Fruit fly (Drosophila melanogaster): Measurements from ENCODE around the gene CG17249.

- TF ChIP-seq cnc (optimal IDR thresholded peaks at IDR 0.05) (no peak), CG11617 (GFP tag; optimal IDR thresholded peaks at IDR 0.05) (peak; percentile 65), Crg-1 (GFP tag; optimal IDR thresholded peaks at IDR 0.05) (peak; percentile 65), CG7101 (tag; optimal IDR thresholded peaks at IDR 0.05) (peak; percentile 78), cic (GFP tag; optimal IDR thresholded peaks at IDR 0.05) (no peak), kay (GFP tag; ENCODE audit: borderline replicate concordance) (no peak), Mnt (GFP tag; optimal IDR thresholded peaks at IDR 0.05) (peak; percentile 59), CG14711 (tag; optimal IDR thresholded peaks at IDR 0.05) (peak; percentile 73), CG33017 (tag; optimal IDR thresholded peaks at IDR 0.05) (peak; percentile 65), toe (GFP tag; optimal IDR thresholded peaks at IDR 0.05) (peak; percentile 90), Clk (GFP tag; optimal IDR thresholded peaks at IDR 0.05) (peak; percentile 68), ovo (GFP tag; optimal IDR thresholded peaks at IDR 0.05) (peak; percentile 58), CG1620 (GFP tag; optimal IDR thresholded peaks at IDR 0.05) (peak; percentile 83), pad (GFP tag; optimal IDR thresholded peaks at IDR 0.05) (peak; percentile 68)
Observed at dm6 chr3L:1639185-1639812, 8.0 kb downstream of the CG17249 start, which contains the start of the genes Mettl2 and Bgb.
